Fruit fly (Drosophila melanogaster) whole organism, adult: ENCODE measurements around the gene Snr1.

Source experiments
- CG11617 ChIP-seq: fragments of 200-800 bp; sonication (Bioruptor generic); optimal IDR thresholded peaks from 2 replicates; lab custom pipeline; 2017; ENCODE audit warnings: mild to moderate bottlenecking, missing biosample characterization, missing genetic modification reagents, missing genetic modification characterization
- CG14711 ChIP-seq: fragments of 200-800 bp; sonication (Bioruptor generic); optimal IDR thresholded peaks from 2 replicates; lab custom pipeline; 2018; ENCODE audit warnings: missing biosample characterization, mild to moderate bottlenecking, missing genetic modification characterization, moderate library complexity
- CG1620 ChIP-seq: fragments of 200-800 bp; sonication (Bioruptor generic); optimal IDR thresholded peaks from 2 replicates; lab custom pipeline; 2016; ENCODE audit warnings: missing biosample characterization, missing genetic modification characterization
- CG5204 ChIP-seq: fragments of 200-800 bp; sonication (Bioruptor generic); optimal IDR thresholded peaks from 2 replicates; lab custom pipeline; 2016; ENCODE audit warnings: missing biosample characterization, missing genetic modification characterization
- CG7045 ChIP-seq: fragments of 200-800 bp; sonication (Bioruptor generic); optimal IDR thresholded peaks from 2 replicates; lab custom pipeline; 2017; ENCODE audit warnings: missing biosample characterization, mild to moderate bottlenecking, missing genetic modification characterization
- CG7101 ChIP-seq: fragments of 200-800 bp; sonication (Bioruptor generic); optimal IDR thresholded peaks from 2 replicates; lab custom pipeline; 2018; ENCODE audit warnings: missing biosample characterization, mild to moderate bottlenecking, missing genetic modification characterization, moderate library complexity
- Crg-1 ChIP-seq: fragments of 200-800 bp; sonication (Bioruptor generic); optimal IDR thresholded peaks from 2 replicates; lab custom pipeline; 2016; ENCODE audit warnings: missing biosample characterization, missing genetic modification characterization
- Hr96 ChIP-seq: fragments of 200-800 bp; sonication (Bioruptor generic); optimal IDR thresholded peaks from 2 replicates; lab custom pipeline; 2016; ENCODE audit warnings: missing biosample characterization, missing genetic modification characterization
- cic ChIP-seq: fragments of 200-800 bp; sonication (Bioruptor generic); optimal IDR thresholded peaks from 2 replicates; lab custom pipeline; 2017; ENCODE audit warnings: missing biosample characterization, mild to moderate bottlenecking, missing genetic modification characterization, moderate library complexity
- cnc ChIP-seq, 2 experiments: fragments of >200 bp; optimal IDR thresholded peaks; 2 replicates each; lab custom pipeline; 2017
- kay ChIP-seq: fragments of 200-800 bp; sonication (Bioruptor generic); peaks from one replicate; lab custom pipeline; 2016; ENCODE audit warnings: missing biosample characterization, missing genetic modification characterization, borderline replicate concordance
- tj ChIP-seq: fragments of 200-800 bp; sonication (Bioruptor generic); optimal IDR thresholded peaks from 3 replicates; lab custom pipeline; 2017; ENCODE audit warnings: missing biosample characterization, mild to moderate bottlenecking, missing genetic modification characterization, moderate library complexity
- toe ChIP-seq: fragments of 200-800 bp; sonication (Bioruptor generic); optimal IDR thresholded peaks from 2 replicates; lab custom pipeline; 2016; ENCODE audit warnings: missing biosample characterization, missing genetic modification characterization

DNA sequence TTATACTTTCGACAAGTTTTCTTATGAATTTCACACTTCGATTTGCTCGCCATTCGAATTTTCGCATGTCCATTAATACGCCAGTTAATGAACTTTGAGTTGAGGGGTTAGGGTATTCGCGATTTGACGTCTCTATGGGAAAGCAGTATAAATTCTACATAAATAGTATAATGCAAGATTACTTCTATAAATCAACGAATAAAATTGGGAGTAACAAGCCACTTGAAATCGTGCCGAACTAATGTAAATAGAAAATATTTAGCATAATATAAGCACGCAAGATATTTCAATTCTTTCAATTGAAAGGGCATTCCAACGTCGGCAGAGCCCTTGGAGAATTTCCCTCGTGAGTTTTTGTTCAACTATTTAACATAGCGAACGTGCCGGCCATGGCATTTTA, 49.8 kb downstream of the Snr1 start:
- TF ChIP-seq CG5204 (GFP tag; lab: Kevin White, UChicago) (no peak), CG7045 (GFP tag; lab: Kevin White, UChicago) (no peak), tj (no peak), CG7101 (tag; lab: Kevin White, UChicago) (no peak), CG11617 (GFP tag; lab: Kevin White, UChicago) (no peak), Hr96 (GFP tag; lab: Kevin White, UChicago) (no peak), Crg-1 (GFP tag; lab: Kevin White, UChicago) (no peak), CG1620 (GFP tag; lab: Kevin White, UChicago) (no peak), cic (GFP tag; lab: Kevin White, UChicago) (no peak), kay (GFP tag; lab: Kevin White, UChicago) (peak; percentile 80), toe (GFP tag; lab: Kevin White, UChicago) (no peak), cnc (optimal IDR thresholded peaks at IDR 0.05; lab: Kevin White, UChicago) (no peak), CG14711 (tag; lab: Kevin White, UChicago) (no peak)
